Fruit fly (Drosophila melanogaster) whole organism, embryonic: ENCODE measurements around the gene Hydr2.

Source experiments
- Deaf1 ChIP-seq: fragments of 200-800 bp; optimal IDR thresholded peaks from 3 replicates; lab custom pipeline; 2019; ENCODE audit warnings: missing biosample characterization, mild to moderate bottlenecking, missing genetic modification characterization, moderate library complexity
- Usf ChIP-seq: fragments of 200-800 bp; sonication (Bioruptor generic); optimal IDR thresholded peaks from 2 replicates; lab custom pipeline; 2017; ENCODE audit warnings: missing genotype, missing biosample characterization, missing genetic modification characterization
- kah ChIP-seq: fragments of 200-800 bp; sonication (Bioruptor generic); optimal IDR thresholded peaks from 2 replicates; lab custom pipeline; 2018; ENCODE audit warnings: missing biosample characterization, mild to moderate bottlenecking, missing genetic modification characterization
- lbe ChIP-seq: fragments of 200-800 bp; sonication (Bioruptor generic); optimal IDR thresholded peaks from 2 replicates; lab custom pipeline; 2016; ENCODE audit warnings: missing biosample characterization, mild to moderate bottlenecking, missing genetic modification characterization
- pho ChIP-seq: fragments of 200-800 bp; sonication (Bioruptor generic); optimal IDR thresholded peaks from 2 replicates; lab custom pipeline; 2016; ENCODE audit warnings: missing biosample characterization, missing genetic modification characterization

The Hydr2 gene

dm6 chr2L:3200396-3200795 lies 37.0 kb downstream of the Hydr2 start, which contains the start of gene CG34393:
Gene CG34393 (minus strand): TSS chr2L:3200496.
- TF ChIP-seq lbe (GFP tag; lab: Kevin White, UChicago) (no peak), kah (GFP tag; lab: Kevin White, UChicago) (no peak), Usf (no peak), pho (no peak), Deaf1 (tag; lab: Kevin White, UChicago) (no peak)
- TF ChIP-seq, all 482 proteins: peak for 0
